Worm (Caenorhabditis elegans): ENCODE measurements around the gene C50H2.13.

ce11 chrV:9927381-9927780 is 1.0 kb downstream of the C50H2.13 start:
- TF ChIP-seq pha-4 (tag; optimal IDR thresholded peaks at IDR 0.05), result no peak
- TF ChIP-seq pax-1 (tag; optimal IDR thresholded peaks at IDR 0.05), result no peak
- no peak for TF ChIP-seq K02D7.2 (tag; optimal IDR thresholded peaks at IDR 0.05)
- TF ChIP-seq odd-2 (tag; optimal IDR thresholded peaks at IDR 0.05), result no peak
- TF ChIP-seq ama-1 (optimal IDR thresholded peaks at IDR 0.05), result no peak
- no peak for TF ChIP-seq unc-86 (tag; optimal IDR thresholded peaks at IDR 0.05)
- no peak for TF ChIP-seq zip-5 (tag; optimal IDR thresholded peaks at IDR 0.05)
- TF ChIP-seq madf-2 (tag; optimal IDR thresholded peaks at IDR 0.05), result no peak
- no peak for TF ChIP-seq pros-1 (tag; optimal IDR thresholded peaks at IDR 0.05)
- no peak for TF ChIP-seq fkh-10 (GFP tag; optimal IDR thresholded peaks at IDR 0.05)
- TF ChIP-seq ceh-24 (tag; optimal IDR thresholded peaks at IDR 0.05), result no peak
- TF ChIP-seq tbx-7 (tag; optimal IDR thresholded peaks at IDR 0.05), result no peak
- no peak for TF ChIP-seq unc-42 (tag; optimal IDR thresholded peaks at IDR 0.05)
- no peak for TF ChIP-seq hlh-6 (tag; optimal IDR thresholded peaks at IDR 0.05)
